Comparison of ENCODE assay signal across 1 fruit fly cellular context in the genomic region with DNA sequence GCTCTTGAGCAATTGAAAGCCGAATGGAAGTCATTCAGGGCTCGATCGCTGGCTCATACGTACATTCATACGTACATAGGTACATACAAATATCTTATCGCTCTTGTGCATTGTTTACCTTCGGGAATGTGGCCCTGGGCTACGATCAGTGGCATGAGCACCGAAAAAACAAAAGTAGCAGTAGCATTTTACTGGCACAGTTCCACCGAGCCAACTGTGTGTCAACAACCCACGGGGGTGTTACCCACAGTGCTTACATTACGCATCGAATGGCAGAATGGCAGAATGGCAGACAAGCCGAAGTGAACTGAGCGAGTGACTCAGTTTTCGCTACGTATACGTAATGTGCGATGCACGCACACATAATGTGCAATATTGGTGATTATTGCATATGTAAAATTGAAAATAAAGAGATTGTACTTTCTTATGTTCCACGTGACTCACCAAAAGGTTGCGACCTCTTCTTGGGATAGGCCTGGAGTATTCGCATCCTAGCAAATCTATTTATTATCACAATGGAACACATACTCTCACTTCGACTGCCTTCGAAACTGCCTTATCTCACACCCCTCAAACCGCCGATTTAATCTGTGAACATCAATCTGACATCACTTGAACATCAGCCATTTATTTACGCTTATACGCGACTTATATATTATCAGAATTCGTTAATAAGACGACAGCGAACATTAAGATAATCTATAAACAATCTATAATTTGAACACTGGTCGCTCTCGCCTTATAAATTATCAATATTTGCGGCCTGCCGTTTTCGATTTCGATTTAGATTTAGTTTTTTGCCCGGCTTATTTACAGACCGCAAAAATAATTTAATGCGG.
A peak's percentile ranks its signal among the peaks of the same experiment; 100 is the strongest.
TF ChIP-seq lines count a peak whose summit lies in the region.

No protein-coding gene starts in this region.

TF ChIP-seq in whole organism, embryonic, 481 proteins besides CTCF, POLR2A, EP300 and RAD21 (continued from another document and continues in another):
- no peak for TF ChIP-seq sima (GFP tag; optimal IDR thresholded peaks at IDR 0.05; lab: Kevin White, UChicago)
- no peak for TF ChIP-seq NfI (GFP tag; optimal IDR thresholded peaks at IDR 0.05; lab: Kevin White, UChicago)
- TF ChIP-seq CG9727 (GFP tag; optimal IDR thresholded peaks at IDR 0.05; lab: Kevin White, UChicago): peak; percentile 2
- TF ChIP-seq hth (optimal IDR thresholded peaks at IDR 0.05; lab: Kevin White, UChicago): no peak
- TF ChIP-seq CG17568 (GFP tag; optimal IDR thresholded peaks at IDR 0.05; lab: Kevin White, UChicago): no peak
- peak; percentile 34 for TF ChIP-seq CG8281 (tag; optimal IDR thresholded peaks at IDR 0.05; lab: Kevin White, UChicago)
- TF ChIP-seq Hmr (GFP tag; optimal IDR thresholded peaks at IDR 0.05; lab: Kevin White, UChicago): no peak
- TF ChIP-seq CG10654 (GFP tag; optimal IDR thresholded peaks at IDR 0.05; lab: Kevin White, UChicago): no peak
- no peak for TF ChIP-seq CG1647 (GFP tag; optimal IDR thresholded peaks at IDR 0.05; lab: Kevin White, UChicago)
- TF ChIP-seq rib (GFP tag; IDR thresholded peaks at IDR 0.05; lab: Robert Waterston, UW): no peak
- TF ChIP-seq nau (GFP tag; optimal IDR thresholded peaks at IDR 0.05; lab: Kevin White, UChicago): no peak
- peak; percentile 14 for TF ChIP-seq Fer1 (GFP tag; optimal IDR thresholded peaks at IDR 0.05; lab: Kevin White, UChicago)
- no peak for TF ChIP-seq lilli (GFP tag; optimal IDR thresholded peaks at IDR 0.05; lab: Kevin White, UChicago)
- TF ChIP-seq Sry-δ (GFP tag; optimal IDR thresholded peaks at IDR 0.05; lab: Kevin White, UChicago): no peak
- TF ChIP-seq ERR (GFP tag; optimal IDR thresholded peaks at IDR 0.05; lab: Kevin White, UChicago): no peak
- TF ChIP-seq CG7987 (GFP tag; optimal IDR thresholded peaks at IDR 0.05; lab: Kevin White, UChicago): no peak
- no peak for TF ChIP-seq Scr (GFP tag; IDR thresholded peaks at IDR 0.05; lab: Robert Waterston, UW; ENCODE audit: partially characterized antibody)
- peak in 1 of 2 experiments; percentile 32 for TF ChIP-seq Pdp1 (GFP tag; optimal IDR thresholded peaks at IDR 0.05; lab: Kevin White, UChicago)
- TF ChIP-seq CG4328 (GFP tag; optimal IDR thresholded peaks at IDR 0.05; lab: Kevin White, UChicago): peak; percentile 1
- no peak for TF ChIP-seq CG10565 (GFP tag; optimal IDR thresholded peaks at IDR 0.05; lab: Kevin White, UChicago)
- no peak for TF ChIP-seq prd (optimal IDR thresholded peaks at IDR 0.05; lab: Kevin White, UChicago)
- peak; percentile 33; the same call in 1 of the 3 replicates for TF ChIP-seq prd (GFP tag; IDR thresholded peaks at IDR 0.05; lab: Robert Waterston, UW)
- no peak for TF ChIP-seq mam (GFP tag; optimal IDR thresholded peaks at IDR 0.05; lab: Kevin White, UChicago)
- no peak for TF ChIP-seq B-H2 (GFP tag; optimal IDR thresholded peaks at IDR 0.05; lab: Kevin White, UChicago)
- no peak for TF ChIP-seq CG5953 (GFP tag; IDR thresholded peaks at IDR 0.05; lab: Robert Waterston, UW)
- no peak for TF ChIP-seq MTF-1 (GFP tag; optimal IDR thresholded peaks at IDR 0.05; lab: Kevin White, UChicago; ENCODE audit: borderline replicate concordance)
- no peak for TF ChIP-seq p53 (GFP tag; optimal IDR thresholded peaks at IDR 0.05; lab: Kevin White, UChicago)
- TF ChIP-seq HLH4C (GFP tag; IDR thresholded peaks at IDR 0.05; lab: Robert Waterston, UW; ENCODE audit: partially characterized antibody): no peak
- peak in 1 of 2 experiments; percentile 81 for TF ChIP-seq tll (GFP tag; optimal IDR thresholded peaks at IDR 0.05; lab: Kevin White, UChicago)
- TF ChIP-seq CG31365 (tag; optimal IDR thresholded peaks at IDR 0.05; lab: Kevin White, UChicago): no peak
- TF ChIP-seq Dp (GFP tag; optimal IDR thresholded peaks at IDR 0.05; lab: Kevin White, UChicago): no peak
- TF ChIP-seq gt (GFP tag; IDR thresholded peaks at IDR 0.05; lab: Robert Waterston, UW): no peak
- no peak for TF ChIP-seq CG11560 (tag; IDR thresholded peaks at IDR 0.05; lab: Robert Waterston, UW)
- TF ChIP-seq Chrac-16 (GFP tag; optimal IDR thresholded peaks at IDR 0.05; lab: Kevin White, UChicago): no peak
- TF ChIP-seq kah (GFP tag; optimal IDR thresholded peaks at IDR 0.05; lab: Kevin White, UChicago): no peak
- peak; percentile 30 for TF ChIP-seq kay (GFP tag; optimal IDR thresholded peaks at IDR 0.05; lab: Kevin White, UChicago)
- no peak for TF ChIP-seq dmrt99B (tag; optimal IDR thresholded peaks at IDR 0.05; lab: Kevin White, UChicago)
- no peak for TF ChIP-seq CG2116 (GFP tag; optimal IDR thresholded peaks at IDR 0.05; lab: Kevin White, UChicago)
- no peak for TF ChIP-seq phol (tag; optimal IDR thresholded peaks at IDR 0.05; lab: Kevin White, UChicago)
- no peak for TF ChIP-seq Max (GFP tag; optimal IDR thresholded peaks at IDR 0.05; lab: Kevin White, UChicago)
- no peak for TF ChIP-seq D (optimal IDR thresholded peaks at IDR 0.05; lab: Kevin White, UChicago)
- TF ChIP-seq D (GFP tag; optimal IDR thresholded peaks at IDR 0.05; lab: Kevin White, UChicago): no peak
- TF ChIP-seq CG12155 (GFP tag; optimal IDR thresholded peaks at IDR 0.05; lab: Kevin White, UChicago): no peak
- no peak for TF ChIP-seq CG14710 (tag; optimal IDR thresholded peaks at IDR 0.05; lab: Kevin White, UChicago)
- no peak for TF ChIP-seq CG11093 (GFP tag; IDR thresholded peaks at IDR 0.05; lab: Robert Waterston, UW)
- no peak for TF ChIP-seq CG10366 (GFP tag; IDR thresholded peaks at IDR 0.05; lab: Robert Waterston, UW)
- peak; percentile 14 for TF ChIP-seq wek (GFP tag; optimal IDR thresholded peaks at IDR 0.05; lab: Kevin White, UChicago)
- peak; percentile 32 for TF ChIP-seq CG12071 (GFP tag; optimal IDR thresholded peaks at IDR 0.05; lab: Kevin White, UChicago)
- no peak for TF ChIP-seq CG4424 (GFP tag; optimal IDR thresholded peaks at IDR 0.05; lab: Kevin White, UChicago)
- no peak; the same call in 1 of the 2 replicates for TF ChIP-seq ranshi (GFP tag; IDR thresholded peaks at IDR 0.05; lab: Robert Waterston, UW)
- 0 out of 2 replicates have a peak, but pooled peaks have one; percentile 6 for TF ChIP-seq CG17328 (GFP tag; IDR thresholded peaks at IDR 0.05; lab: Robert Waterston, UW)
- no peak for TF ChIP-seq shn (GFP tag; optimal IDR thresholded peaks at IDR 0.05; lab: Kevin White, UChicago)
- no peak for TF ChIP-seq CG11723 (GFP tag; optimal IDR thresholded peaks at IDR 0.05; lab: Kevin White, UChicago)
- no peak for TF ChIP-seq CG15514 (GFP tag; optimal IDR thresholded peaks at IDR 0.05; lab: Kevin White, UChicago)
- no peak for TF ChIP-seq CG31388 (GFP tag; optimal IDR thresholded peaks at IDR 0.05; lab: Kevin White, UChicago)
- TF ChIP-seq tap (tag; optimal IDR thresholded peaks at IDR 0.05; lab: Kevin White, UChicago): peak; percentile 20
- no peak for TF ChIP-seq CG14441 (GFP tag; IDR thresholded peaks at IDR 0.05; lab: Robert Waterston, UW)
- no peak for TF ChIP-seq cas (GFP tag; IDR thresholded peaks at IDR 0.05; lab: Robert Waterston, UW)
- TF ChIP-seq cwo (GFP tag; optimal IDR thresholded peaks at IDR 0.05; lab: Kevin White, UChicago): no peak
- no peak for TF ChIP-seq Doc3 (GFP tag; IDR thresholded peaks at IDR 0.05; lab: Robert Waterston, UW; ENCODE audit: partially characterized antibody)
- TF ChIP-seq Nf-YB (GFP tag; optimal IDR thresholded peaks at IDR 0.05; lab: Kevin White, UChicago): no peak
- no peak for TF ChIP-seq CG14965 (GFP tag; optimal IDR thresholded peaks at IDR 0.05; lab: Kevin White, UChicago; ENCODE audit: borderline replicate concordance)
- no peak for TF ChIP-seq CG17359 (tag; optimal IDR thresholded peaks at IDR 0.05; lab: Kevin White, UChicago)
- TF ChIP-seq usp (GFP tag; optimal IDR thresholded peaks at IDR 0.05; lab: Kevin White, UChicago): no peak
- TF ChIP-seq CG3847 (GFP tag; IDR thresholded peaks at IDR 0.05; lab: Robert Waterston, UW): no peak
- TF ChIP-seq CG10267 (tag; optimal IDR thresholded peaks at IDR 0.05; lab: Kevin White, UChicago): no peak
- TF ChIP-seq CG4707 (GFP tag; optimal IDR thresholded peaks at IDR 0.05; lab: Kevin White, UChicago): peak; percentile 26
- TF ChIP-seq peb (GFP tag; IDR thresholded peaks at IDR 0.05; lab: Robert Waterston, UW): no peak
- peak; percentile 34; the same call in 1 of the 2 replicates for TF ChIP-seq CG11247 (GFP tag; IDR thresholded peaks at IDR 0.05; lab: Robert Waterston, UW)
- 0 out of 4 replicates have a peak, but pooled peaks have one; percentile 39 for TF ChIP-seq chinmo (GFP tag; IDR thresholded peaks at IDR 0.05; lab: Robert Waterston, UW; ENCODE audit: partially characterized antibody)
- no peak for TF ChIP-seq CG16815 (GFP tag; optimal IDR thresholded peaks at IDR 0.05; lab: Kevin White, UChicago)
- TF ChIP-seq CG11398 (GFP tag; optimal IDR thresholded peaks at IDR 0.05; lab: Kevin White, UChicago): no peak
- TF ChIP-seq gem (tag; optimal IDR thresholded peaks at IDR 0.05; lab: Kevin White, UChicago): no peak
- no peak for TF ChIP-seq CG9817 (tag; optimal IDR thresholded peaks at IDR 0.05; lab: Kevin White, UChicago)
- no peak for TF ChIP-seq z (GFP tag; IDR thresholded peaks at IDR 0.05; lab: Robert Waterston, UW)
- TF ChIP-seq trh (GFP tag; optimal IDR thresholded peaks at IDR 0.05; lab: Kevin White, UChicago): no peak
- no peak for TF ChIP-seq CoRest (tag; optimal IDR thresholded peaks at IDR 0.05; lab: Kevin White, UChicago)
- no peak for TF ChIP-seq Spps (tag; optimal IDR thresholded peaks at IDR 0.05; lab: Kevin White, UChicago)
- TF ChIP-seq danr (GFP tag; IDR thresholded peaks at IDR 0.05; lab: Robert Waterston, UW): no peak
- TF ChIP-seq dan (GFP tag; IDR thresholded peaks at IDR 0.05; lab: Robert Waterston, UW): no peak; the same call in 1 of the 2 replicates
- TF ChIP-seq Lpt (GFP tag; optimal IDR thresholded peaks at IDR 0.05; lab: Kevin White, UChicago): no peak
- TF ChIP-seq Rx (GFP tag; IDR thresholded peaks at IDR 0.05; lab: Robert Waterston, UW): no peak
- TF ChIP-seq CG11456 (GFP tag; IDR thresholded peaks at IDR 0.05; lab: Robert Waterston, UW): 0 out of 3 replicates have a peak, but pooled peaks have one; percentile 54
- TF ChIP-seq tx (GFP tag; optimal IDR thresholded peaks at IDR 0.05; lab: Kevin White, UChicago): no peak
- TF ChIP-seq corto (GFP tag; optimal IDR thresholded peaks at IDR 0.05; lab: Kevin White, UChicago): no peak
- no peak for TF ChIP-seq caup (GFP tag; optimal IDR thresholded peaks at IDR 0.05; lab: Kevin White, UChicago; ENCODE audit: severe bottlenecking)
- TF ChIP-seq Atf6 (GFP tag; IDR thresholded peaks at IDR 0.05; lab: Robert Waterston, UW): 0 out of 2 replicates have a peak, but pooled peaks have one; percentile 39
- TF ChIP-seq zfh1 (GFP tag; IDR thresholded peaks at IDR 0.05; lab: Robert Waterston, UW): peak; percentile 37; the same call in 1 of the 3 replicates
- no peak for TF ChIP-seq CG12744 (GFP tag; optimal IDR thresholded peaks at IDR 0.05; lab: Kevin White, UChicago)
- no peak for TF ChIP-seq ems (GFP tag; optimal IDR thresholded peaks at IDR 0.05; lab: Kevin White, UChicago)
- TF ChIP-seq CG11085 (GFP tag; IDR thresholded peaks at IDR 0.05; lab: Robert Waterston, UW): no peak
- TF ChIP-seq fd102C (GFP tag; optimal IDR thresholded peaks at IDR 0.05; lab: Kevin White, UChicago): peak; percentile 5
- no peak for TF ChIP-seq eve (GFP tag; optimal IDR thresholded peaks at IDR 0.05; lab: Kevin White, UChicago)
- no peak for TF ChIP-seq CG4282 (GFP tag; optimal IDR thresholded peaks at IDR 0.05; lab: Kevin White, UChicago)
- no peak for TF ChIP-seq CG12299 (tag; optimal IDR thresholded peaks at IDR 0.05; lab: Kevin White, UChicago)
- TF ChIP-seq Usf (GFP tag; optimal IDR thresholded peaks at IDR 0.05; lab: Kevin White, UChicago): no peak
- no peak for TF ChIP-seq MESR4 (GFP tag; optimal IDR thresholded peaks at IDR 0.05; lab: Kevin White, UChicago)
- no peak for TF ChIP-seq Opbp (GFP tag; IDR thresholded peaks at IDR 0.05; lab: Robert Waterston, UW; ENCODE audit: partially characterized antibody)
- no peak for TF ChIP-seq CG6272 (GFP tag; IDR thresholded peaks at IDR 0.05; lab: Robert Waterston, UW)
- TF ChIP-seq twi (tag; optimal IDR thresholded peaks at IDR 0.05; lab: Kevin White, UChicago): no peak
- TF ChIP-seq aop (GFP tag; IDR thresholded peaks at IDR 0.05; lab: Robert Waterston, UW): no peak
- no peak for TF ChIP-seq unpg (GFP tag; optimal IDR thresholded peaks at IDR 0.05; lab: Kevin White, UChicago)
- TF ChIP-seq bowl (GFP tag; IDR thresholded peaks at IDR 0.05; lab: Robert Waterston, UW): no peak
- TF ChIP-seq ftz-f1 (GFP tag; optimal IDR thresholded peaks at IDR 0.05; lab: Kevin White, UChicago): no peak
- TF ChIP-seq CG13123 (GFP tag; optimal IDR thresholded peaks at IDR 0.05; lab: Kevin White, UChicago): no peak
- TF ChIP-seq D19A (tag; optimal IDR thresholded peaks at IDR 0.05; lab: Kevin White, UChicago): no peak
- no peak for TF ChIP-seq CG3838 (GFP tag; optimal IDR thresholded peaks at IDR 0.05; lab: Kevin White, UChicago)
- no peak for TF ChIP-seq Dad (GFP tag; optimal IDR thresholded peaks at IDR 0.05; lab: Kevin White, UChicago)
- TF ChIP-seq vnd (GFP tag; IDR thresholded peaks at IDR 0.05; lab: Robert Waterston, UW; ENCODE audit: partially characterized antibody): no peak
- TF ChIP-seq Stat92E (GFP tag; optimal IDR thresholded peaks at IDR 0.05; lab: Kevin White, UChicago): no peak
- TF ChIP-seq CG15696 (tag; optimal IDR thresholded peaks at IDR 0.05; lab: Kevin White, UChicago): peak; percentile 37
- TF ChIP-seq CG11695 (GFP tag; IDR thresholded peaks at IDR 0.05; lab: Robert Waterston, UW): no peak
- TF ChIP-seq amos (GFP tag; IDR thresholded peaks at IDR 0.05; lab: Robert Waterston, UW; ENCODE audit: partially characterized antibody): no peak
- no peak for TF ChIP-seq CG9932 (GFP tag; IDR thresholded peaks at IDR 0.05; lab: Robert Waterston, UW)
- no peak for TF ChIP-seq gsb (GFP tag; IDR thresholded peaks at IDR 0.05; lab: Robert Waterston, UW)
- no peak for TF ChIP-seq maf-S (GFP tag; optimal IDR thresholded peaks at IDR 0.05; lab: Kevin White, UChicago)
- TF ChIP-seq Mad (GFP tag; optimal IDR thresholded peaks at IDR 0.05; lab: Kevin White, UChicago): no peak
- no peak for TF ChIP-seq dimm (GFP tag; IDR thresholded peaks at IDR 0.05; lab: Robert Waterston, UW)
- no peak for TF ChIP-seq Abd-B (GFP tag; optimal IDR thresholded peaks at IDR 0.05; lab: Kevin White, UChicago)
- no peak for TF ChIP-seq CG32772 (GFP tag; IDR thresholded peaks at IDR 0.05; lab: Robert Waterston, UW)
- TF ChIP-seq ken (GFP tag; IDR thresholded peaks at IDR 0.05; lab: Robert Waterston, UW): no peak
- no peak for TF ChIP-seq CG7839 (tag; optimal IDR thresholded peaks at IDR 0.05; lab: Kevin White, UChicago)
- no peak for TF ChIP-seq odd (GFP tag; optimal IDR thresholded peaks at IDR 0.05; lab: Kevin White, UChicago)
- no peak for TF ChIP-seq Sin3A (optimal IDR thresholded peaks at IDR 0.05; lab: Kevin White, UChicago)
- TF ChIP-seq CG3995 (GFP tag; optimal IDR thresholded peaks at IDR 0.05; lab: Kevin White, UChicago): no peak
